Worm (Caenorhabditis elegans): ENCODE measurements around the gene gcn-2.
"Not testable (repeated sequence)": the region's sequence is repeated elsewhere in the genome, so short reads cannot be mapped to it uniquely, and the experiment has no call there.

Gene gcn-2

ce11 chrII:13078848-13079428 is 5.0 kb upstream of the gcn-2 start, which contains the start of gene F42G4.6:
F42G4.6 (plus strand) TSS chrII:13079378.
- TF ChIP-seq blmp-1 (tag; optimal IDR thresholded peaks at IDR 0.05; ENCODE audit: insufficient read depth) (no peak), gmeb-1 (tag; optimal IDR thresholded peaks at IDR 0.05) (peak; percentile 49), crh-2 (tag; optimal IDR thresholded peaks at IDR 0.05) (peak; percentile 26), alr-1 (tag; optimal IDR thresholded peaks at IDR 0.05) (no peak), sma-9 (GFP tag; optimal IDR thresholded peaks at IDR 0.05) (peak; percentile 12), sma-9 (tag; optimal IDR thresholded peaks at IDR 0.05) (no peak), fos-1 (tag; optimal IDR thresholded peaks at IDR 0.05) (peak; percentile 74)

- not testable (repeated sequence) for TF ChIP-seq mbf-1, nhr-6, nhr-237 (tag; optimal IDR thresholded peaks at IDR 0.05)
Measured at ce11 chrII:13080607-13081006, 3.4 kb upstream of the gcn-2 start, which contains the start of gene Y81G3A.2. Y81G3A.2 (plus strand) TSS chrII:13080907.

ce11 chrII:13082403-13082802 is 1.6 kb upstream of the gcn-2 start, which contains the start of gene Y81G3A.6:
Y81G3A.6 (minus strand) TSS chrII:13082503.
- TF ChIP-seq lin-39, skn-1, nhr-77 (tag; optimal IDR thresholded peaks at IDR 0.05): not testable (repeated sequence)

- TF ChIP-seq C34F6.9 (tag; optimal IDR thresholded peaks at IDR 0.05) (no peak), F13H6.1 (tag; optimal IDR thresholded peaks at IDR 0.05) (no peak), sma-9 (GFP tag; optimal IDR thresholded peaks at IDR 0.05) (no peak), sma-9 (tag; optimal IDR thresholded peaks at IDR 0.05) (no peak), ztf-1 (GFP tag; conservative IDR thresholded peaks at IDR 0.05) (no peak), fos-1 (tag; optimal IDR thresholded peaks at IDR 0.05) (no peak), nhr-237 (tag; optimal IDR thresholded peaks at IDR 0.05) (no peak), unc-55 (GFP tag; optimal IDR thresholded peaks at IDR 0.05) (no peak), alr-1 (tag; optimal IDR thresholded peaks at IDR 0.05) (no peak), ceh-16 (tag; optimal IDR thresholded peaks at IDR 0.05) (no peak), skn-1 (tag; optimal IDR thresholded peaks at IDR 0.05) (no peak), egl-27 (tag; optimal IDR thresholded peaks at IDR 0.05) (no peak), Y55F3AM.14 (GFP tag; optimal IDR thresholded peaks at IDR 0.05) (no peak), lin-11 (tag; optimal IDR thresholded peaks at IDR 0.05) (no peak), ama-1 (optimal IDR thresholded peaks at IDR 0.05) (no peak), sem-4 (tag; optimal IDR thresholded peaks at IDR 0.05) (no peak), ceh-82 (tag; optimal IDR thresholded peaks at IDR 0.05) (no peak)
Measured at ce11 chrII:13085951-13086350, 2.0 kb downstream of the gcn-2 start.

ce11 chrII:13091123-13091522 is 7.2 kb downstream of the gcn-2 start, which contains the start of gene Y81G3A.4:
Y81G3A.4 (plus strand) TSS chrII:13091423.
- TF ChIP-seq egl-27 (tag; optimal IDR thresholded peaks at IDR 0.05) (no peak), lsy-2 (tag; optimal IDR thresholded peaks at IDR 0.05) (no peak), mab-5 (tag; optimal IDR thresholded peaks at IDR 0.05) (no peak), mdl-1 (tag; optimal IDR thresholded peaks at IDR 0.05) (no peak), ceh-16 (tag; optimal IDR thresholded peaks at IDR 0.05) (no peak), elt-1 (tag; optimal IDR thresholded peaks at IDR 0.05) (no peak), crh-2 (tag; optimal IDR thresholded peaks at IDR 0.05) (no peak), dmd-4 (tag; optimal IDR thresholded peaks at IDR 0.05) (no peak), nhr-237 (tag; optimal IDR thresholded peaks at IDR 0.05) (no peak), unc-39 (tag; optimal IDR thresholded peaks at IDR 0.05) (no peak), alr-1 (tag; optimal IDR thresholded peaks at IDR 0.05) (no peak)

- TF ChIP-seq ceh-16 (tag; optimal IDR thresholded peaks at IDR 0.05) = no peak
- TF ChIP-seq lin-39 (tag; optimal IDR thresholded peaks at IDR 0.05) = no peak
- TF ChIP-seq nhr-237 (tag; optimal IDR thresholded peaks at IDR 0.05) = no peak
- no peak for TF ChIP-seq ztf-4 (tag; optimal IDR thresholded peaks at IDR 0.05)
- TF ChIP-seq elt-1 (tag; optimal IDR thresholded peaks at IDR 0.05) = no peak
Measured at ce11 chrII:13091857-13092256, 7.9 kb downstream of the gcn-2 start.

Measured in whole organism, L2 larva.